Worm (Caenorhabditis elegans): Measurements from ENCODE around the gene F18C5.9.

ce11 chrII:6578378-6578777 is 11.4 kb downstream of the F18C5.9 start, which contains the start of gene sra-31:
- TF ChIP-seq elt-1 (tag; optimal IDR thresholded peaks at IDR 0.05; ENCODE audit: borderline replicate concordance, insufficient read depth), result no peak
- no peak for TF ChIP-seq ztf-11 (tag; optimal IDR thresholded peaks at IDR 0.05)
- TF ChIP-seq nhr-237 (tag; optimal IDR thresholded peaks at IDR 0.05), result no peak
- TF ChIP-seq nhr-28 (tag; optimal IDR thresholded peaks at IDR 0.05), result no peak
- no peak for TF ChIP-seq ceh-43 (GFP tag; optimal IDR thresholded peaks at IDR 0.05)
- no peak for TF ChIP-seq mep-1 (tag; optimal IDR thresholded peaks at IDR 0.05)
- TF ChIP-seq nhr-76 (tag; optimal IDR thresholded peaks at IDR 0.05), result no peak
- no peak for TF ChIP-seq unc-62 (GFP tag; optimal IDR thresholded peaks at IDR 0.05)
- no peak for TF ChIP-seq tbx-8 (GFP tag; optimal IDR thresholded peaks at IDR 0.05)
- TF ChIP-seq mls-2 (tag; optimal IDR thresholded peaks at IDR 0.05), result no peak
- no peak for TF ChIP-seq lin-13 (tag; optimal IDR thresholded peaks at IDR 0.05)
- TF ChIP-seq sem-2 (GFP tag; optimal IDR thresholded peaks at IDR 0.05), result no peak
- no peak for TF ChIP-seq lsy-2 (tag; optimal IDR thresholded peaks at IDR 0.05)
- no peak for TF ChIP-seq unc-39 (tag; optimal IDR thresholded peaks at IDR 0.05)
